Fruit fly (Drosophila melanogaster): Measurements from ENCODE around the gene CG34180.

The CG34180 gene

DNA sequence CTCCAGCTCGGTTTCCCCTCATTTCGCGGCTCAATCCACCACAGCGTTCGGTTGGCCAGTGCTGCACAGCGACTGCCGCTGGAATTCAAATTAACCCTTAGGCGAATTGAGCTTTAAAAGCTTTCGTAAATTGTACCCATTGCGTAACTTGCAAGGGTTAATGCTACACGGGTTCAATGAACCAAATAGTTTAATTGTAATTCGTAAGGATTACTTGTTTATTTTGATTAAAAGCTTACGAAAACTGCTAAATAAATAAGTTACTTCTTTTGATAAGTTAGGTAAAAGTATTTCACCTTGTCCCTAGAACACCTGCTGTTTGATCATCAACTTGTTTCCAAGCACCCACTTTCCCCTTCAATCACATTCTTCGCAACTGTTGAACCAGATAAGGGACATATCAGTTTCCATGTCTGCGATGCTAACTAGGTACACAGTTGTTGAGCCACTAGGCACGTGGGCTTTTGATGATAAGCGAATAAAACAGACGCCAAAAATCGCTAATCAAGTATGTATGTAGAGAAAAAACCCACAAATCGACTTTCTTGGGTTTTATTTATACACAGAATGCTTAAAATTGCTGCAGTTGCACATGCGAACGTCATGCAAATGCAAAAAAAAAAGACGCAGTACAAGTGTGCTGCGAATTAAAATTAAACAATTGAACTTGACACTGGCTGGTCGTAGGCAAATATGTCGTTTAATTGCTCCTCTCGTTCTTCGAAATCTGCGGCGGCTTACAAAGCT is 14.2 kb upstream of the CG34180 start, which contains the start of gene Pfas (continued):
- TF ChIP-seq Lpt (GFP tag; optimal IDR thresholded peaks at IDR 0.05) (peak; percentile 8), dsx (GFP tag; optimal IDR thresholded peaks at IDR 0.05; ENCODE audit: poor library complexity, severe bottlenecking) (no peak), CG7368 (GFP tag; optimal IDR thresholded peaks at IDR 0.05) (peak; percentile 37), net (GFP tag; optimal IDR thresholded peaks at IDR 0.05) (peak; percentile 51), acj6 (GFP tag; optimal IDR thresholded peaks at IDR 0.05) (peak; percentile 64), lz (GFP tag; optimal IDR thresholded peaks at IDR 0.05) (peak; percentile 70), fd85E (GFP tag; optimal IDR thresholded peaks at IDR 0.05) (no peak), Met (GFP tag; optimal IDR thresholded peaks at IDR 0.05) (no peak), CG6792 (GFP tag; optimal IDR thresholded peaks at IDR 0.05) (peak; percentile 60), CG10631 (GFP tag; optimal IDR thresholded peaks at IDR 0.05) (no peak), CG4318 (GFP tag; optimal IDR thresholded peaks at IDR 0.05) (no peak), CG6808 (GFP tag; optimal IDR thresholded peaks at IDR 0.05) (peak; percentile 76), Ets96B (tag; optimal IDR thresholded peaks at IDR 0.05) (peak; percentile 29)

DNA sequence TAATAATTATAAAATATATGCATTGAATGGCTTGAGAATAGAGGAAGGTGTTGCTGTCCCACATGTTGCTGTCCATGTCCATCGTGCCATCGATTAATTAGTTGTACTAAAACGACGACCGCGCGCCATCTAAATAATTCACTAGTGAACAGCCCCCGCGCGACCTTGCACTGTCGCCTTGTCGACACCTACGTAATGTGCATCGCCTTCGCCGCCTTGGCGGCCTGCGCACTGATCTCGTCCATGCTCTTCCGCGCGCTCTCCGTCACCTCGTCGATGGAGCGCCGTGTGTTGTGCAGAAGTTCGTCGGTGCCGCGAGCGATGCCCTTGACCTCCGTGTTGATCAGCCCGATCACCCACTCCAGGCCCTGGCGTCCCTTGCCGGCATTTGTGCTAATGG is 13.4 kb upstream of the CG34180 start:
- TF ChIP-seq CG34406 (GFP tag; optimal IDR thresholded peaks at IDR 0.05) (no peak), Hr38 (GFP tag; optimal IDR thresholded peaks at IDR 0.05) (no peak), Met (GFP tag; optimal IDR thresholded peaks at IDR 0.05) (no peak), pdm3 (GFP tag; optimal IDR thresholded peaks at IDR 0.05) (no peak), eg (GFP tag; IDR thresholded peaks at IDR 0.05) (no peak), CG3032 (tag; optimal IDR thresholded peaks at IDR 0.05) (no peak), Sox102F (GFP tag; optimal IDR thresholded peaks at IDR 0.05) (no peak), Lpt (GFP tag; optimal IDR thresholded peaks at IDR 0.05) (no peak), CG1621 (tag; optimal IDR thresholded peaks at IDR 0.05) (no peak), fd59A (GFP tag; optimal IDR thresholded peaks at IDR 0.05) (no peak), Hr4 (GFP tag; optimal IDR thresholded peaks at IDR 0.05) (no peak), achi (GFP tag; optimal IDR thresholded peaks at IDR 0.05) (no peak)

DNA sequence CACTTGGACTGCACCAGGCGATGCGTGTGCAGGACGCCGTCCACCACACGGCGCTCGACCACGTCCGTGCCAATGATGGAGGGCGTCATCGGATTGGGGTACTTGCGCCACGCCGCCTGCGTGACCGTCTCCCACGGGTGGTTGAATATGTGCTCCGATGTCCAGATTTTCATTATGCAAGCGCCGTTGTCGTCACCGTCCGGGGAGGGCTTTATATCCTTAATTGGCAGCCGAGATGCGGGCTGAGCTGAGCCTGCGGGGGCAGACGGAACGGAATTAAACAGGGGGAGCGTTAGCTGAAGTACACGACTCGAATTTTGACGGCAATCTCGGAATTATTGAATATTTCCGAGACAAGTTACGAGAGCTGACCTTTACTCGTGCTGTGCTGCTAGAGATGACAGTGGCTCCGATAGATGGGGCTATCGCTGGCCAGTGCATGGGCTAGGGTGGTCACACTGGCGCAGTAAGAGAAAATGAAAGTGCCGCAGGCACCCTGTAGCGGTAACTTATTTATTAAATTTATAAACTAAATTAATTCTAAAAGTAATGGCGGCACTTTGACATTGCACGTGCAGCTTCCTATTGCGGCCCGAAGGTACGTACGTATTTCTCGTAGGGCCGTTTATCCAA is 12.7 kb upstream of the CG34180 start, which contains the start of gene IPIP:
TSS of gene IPIP (plus strand) at position 475 of the 633 bp plus-strand sequence.
- TF ChIP-seq CG6854 (GFP tag; optimal IDR thresholded peaks at IDR 0.05) (no peak), cyc (GFP tag; optimal IDR thresholded peaks at IDR 0.05) (peak; percentile 25), CG8119 (GFP tag; IDR thresholded peaks at IDR 0.05) (no peak; the same call in 2 of the 3 replicates), Gug (GFP tag; IDR thresholded peaks at IDR 0.05) (no peak), Eip78C (GFP tag) (peak; percentile 43), Sox14 (GFP tag; optimal IDR thresholded peaks at IDR 0.05) (peak; percentile 29), Lpt (GFP tag; optimal IDR thresholded peaks at IDR 0.05) (no peak), CG34406 (GFP tag; optimal IDR thresholded peaks at IDR 0.05) (no peak), svp (GFP tag) (peak; percentile 97), CG3032 (tag; optimal IDR thresholded peaks at IDR 0.05) (peak; percentile 15), Hr38 (GFP tag; optimal IDR thresholded peaks at IDR 0.05) (no peak), Smox (GFP tag; optimal IDR thresholded peaks at IDR 0.05) (no peak), CG10669 (GFP tag; optimal IDR thresholded peaks at IDR 0.05) (no peak), acj6 (GFP tag; optimal IDR thresholded peaks at IDR 0.05) (no peak), fkh (GFP tag; optimal IDR thresholded peaks at IDR 0.05) (no peak), CG15336 (GFP tag; IDR thresholded peaks at IDR 0.05) (peak; percentile 32; the same call in 1 of the 2 replicates), CG31627 (GFP tag; optimal IDR thresholded peaks at IDR 0.05) (peak; percentile 32), Hr4 (GFP tag; optimal IDR thresholded peaks at IDR 0.05) (peak; percentile 12), achi (GFP tag; optimal IDR thresholded peaks at IDR 0.05) (no peak), CG7368 (GFP tag; optimal IDR thresholded peaks at IDR 0.05) (no peak), CG11294 (GFP tag; IDR thresholded peaks at IDR 0.05) (no peak), Hr39 (GFP tag; optimal IDR thresholded peaks at IDR 0.05) (peak; percentile 30), CG6808 (GFP tag; optimal IDR thresholded peaks at IDR 0.05) (no peak), CG11902 (GFP tag; optimal IDR thresholded peaks at IDR 0.05) (no peak), CG3919 (GFP tag; optimal IDR thresholded peaks at IDR 0.05) (peak; percentile 62), Eip75B (GFP tag; optimal IDR thresholded peaks at IDR 0.05) (peak; percentile 17), ss (GFP tag; optimal IDR thresholded peaks at IDR 0.05) (peak in 1 of 2 experiments; percentile 15), CG32006 (GFP tag; optimal IDR thresholded peaks at IDR 0.05) (peak; percentile 19), topi (GFP tag; optimal IDR thresholded peaks at IDR 0.05) (peak; percentile 29), CG6276 (GFP tag; optimal IDR thresholded peaks at IDR 0.05) (no peak), CG6163 (GFP tag; IDR thresholded peaks at IDR 0.05) (peak; percentile 58; the same call in 2 of the 3 replicates), Eip93F (GFP tag; optimal IDR thresholded peaks at IDR 0.05) (no peak)
